Worm (Caenorhabditis elegans) whole organism, L1 larva: ENCODE results near the gene clec-52.

ENCODE experiments used
- C04F5.9 ChIP-seq: sonication (generic microtip); optimal IDR thresholded peaks from 2 replicates; lab custom pipeline; 2016; ENCODE audit warnings: missing genetic modification characterization, missing compliant biosample characterization
- C34B4.2 ChIP-seq: sonication (generic microtip); optimal IDR thresholded peaks from 2 replicates; lab custom pipeline; 2017; ENCODE audit warnings: mild to moderate bottlenecking, missing genetic modification characterization, missing compliant biosample characterization
- F16B12.6 ChIP-seq: fragments of 150-350 bp; optimal IDR thresholded peaks from 2 replicates; lab custom pipeline; 2014; ENCODE audit warnings: missing biosample characterization, missing genetic modification characterization
- Y116A8C.19 ChIP-seq: sonication (generic microtip); optimal IDR thresholded peaks from 2 replicates; lab custom pipeline; 2016; ENCODE audit warnings: missing compliant biosample characterization, missing genetic modification characterization, borderline replicate concordance
- aha-1 ChIP-seq: fragments of 150-350 bp; optimal IDR thresholded peaks from 2 replicates; lab custom pipeline; 2014; ENCODE audit warnings: missing biosample characterization, missing genetic modification characterization
- alr-1 ChIP-seq: fragments of 200-800 bp; sonication (Bioruptor generic); optimal IDR thresholded peaks from 2 replicates; lab custom pipeline; 2018; ENCODE audit warnings: borderline replicate concordance, mild to moderate bottlenecking, missing genetic modification characterization, missing compliant biosample characterization
- aly-2 ChIP-seq: fragments of 150-350 bp; optimal IDR thresholded peaks from 2 replicates; lab custom pipeline; 2014; ENCODE audit warnings: missing biosample characterization, missing genetic modification characterization
- ama-1 ChIP-seq: fragments of 150-350 bp; optimal IDR thresholded peaks from 2 replicates; lab custom pipeline; 2014
- ceh-8 ChIP-seq: fragments of 200-800 bp; sonication (Bioruptor generic); optimal IDR thresholded peaks from 2 replicates; lab custom pipeline; 2018; ENCODE audit warnings: mild to moderate bottlenecking, missing genetic modification characterization, moderate library complexity, missing compliant biosample characterization
- ceh-82 ChIP-seq, 3 experiments: fragments of 150-350 bp in 1 of 3; sonication (generic microtip) in 2 of 3; optimal IDR thresholded peaks; 2 replicates each; lab custom pipeline; 2014 to 2017; ENCODE audit warnings: missing biosample characterization in 3 of 3, missing genetic modification characterization in 3 of 3
- ceh-90 ChIP-seq: sonication (generic microtip); optimal IDR thresholded peaks from 2 replicates; lab custom pipeline; 2016; ENCODE audit warnings: missing genetic modification characterization, missing compliant biosample characterization
- dpl-1 ChIP-seq, 3 experiments: fragments of 150-350 bp in 2 of 3; sonication (generic microtip) in 1 of 3; optimal IDR thresholded peaks; 2 replicates each; lab custom pipeline; 2014 to 2017; ENCODE audit warnings: missing biosample characterization in 3 of 3, missing genetic modification characterization in 3 of 3, missing genetic modification reagents in 3 of 3
- dsc-1 ChIP-seq: sonication (generic microtip); optimal IDR thresholded peaks from 2 replicates; lab custom pipeline; 2016; ENCODE audit warnings: mild to moderate bottlenecking, missing genetic modification characterization, missing compliant biosample characterization
- efl-3 ChIP-seq: fragments of 200-800 bp; sonication (Bioruptor generic); optimal IDR thresholded peaks from 2 replicates; lab custom pipeline; 2018; ENCODE audit warnings: mild to moderate bottlenecking, missing genetic modification characterization, missing compliant biosample characterization
- egl-27 ChIP-seq, 2 experiments: fragments of 150-350 bp in 1 of 2; sonication (generic microtip); optimal IDR thresholded peaks; 3 replicates each; lab custom pipeline; 2017 to 2018; ENCODE audit warnings: missing biosample characterization in 2 of 2, missing genetic modification characterization in 2 of 2, missing genetic modification reagents in 2 of 2
- elt-2 ChIP-seq: sonication (generic microtip); optimal IDR thresholded peaks from 2 replicates; lab custom pipeline; 2016; ENCODE audit warnings: missing genetic modification characterization, mild to moderate bottlenecking, inconsistent platforms, missing compliant biosample characterization, missing genetic modification reagents
- fkh-10 ChIP-seq: sonication (generic microtip); optimal IDR thresholded peaks from 2 replicates; lab custom pipeline; 2017; ENCODE audit warnings: missing biosample characterization, missing genetic modification reagents, missing genetic modification characterization
- fkh-8 ChIP-seq: sonication (generic microtip); optimal IDR thresholded peaks from 2 replicates; lab custom pipeline; 2016; ENCODE audit warnings: mild to moderate bottlenecking, missing genetic modification characterization, missing compliant biosample characterization
- hlh-17 ChIP-seq: fragments of 200-800 bp; sonication (Bioruptor generic); optimal IDR thresholded peaks from 2 replicates; lab custom pipeline; 2018; ENCODE audit warnings: missing genetic modification characterization, mild to moderate bottlenecking, missing compliant biosample characterization, moderate library complexity, borderline replicate concordance
- jun-1 ChIP-seq: fragments of 150-350 bp; optimal IDR thresholded peaks from 2 replicates; lab custom pipeline; 2014; ENCODE audit warnings: missing biosample characterization, missing genetic modification reagents, missing genetic modification characterization
- lin-13 ChIP-seq: fragments of 150-350 bp; optimal IDR thresholded peaks from 2 replicates; lab custom pipeline; 2014; ENCODE audit warnings: missing biosample characterization, missing genetic modification reagents, missing genetic modification characterization
- lin-14 ChIP-seq: fragments of 200-800 bp; sonication (Bioruptor generic); optimal IDR thresholded peaks from 2 replicates; lab custom pipeline; 2018; ENCODE audit warnings: mild to moderate bottlenecking, missing genetic modification characterization, moderate library complexity, missing compliant biosample characterization
- lin-15B ChIP-seq: fragments of 150-350 bp; sonication (generic microtip); optimal IDR thresholded peaks from 3 replicates; lab custom pipeline; 2014; ENCODE audit warnings: missing biosample characterization, missing genetic modification characterization
- lin-35 ChIP-seq, 2 experiments: fragments of 150-350 bp; optimal IDR thresholded peaks; 2 replicates each; lab custom pipeline; 2014; ENCODE audit warnings: missing biosample characterization in 2 of 2, missing genetic modification characterization in 2 of 2, missing genetic modification reagents in 2 of 2
- lir-3 ChIP-seq: sonication (generic microtip); optimal IDR thresholded peaks from 2 replicates; lab custom pipeline; 2016; ENCODE audit warnings: mild to moderate bottlenecking, missing genetic modification characterization, moderate library complexity, missing compliant biosample characterization; ENCODE audit not compliant: poor library complexity
- mab-9 ChIP-seq: fragments of 200-800 bp; sonication (Bioruptor generic); IDR thresholded peaks from 2 replicates; pipeline ENCODE4 v1.3.6; 2022; ENCODE audit warnings: missing genetic modification reagents, missing genetic modification characterization, missing compliant biosample characterization
- mdl-1 ChIP-seq, 2 experiments: fragments of 150-350 bp; optimal IDR thresholded peaks; 2 replicates each; lab custom pipeline; 2014 to 2017; ENCODE audit warnings: missing biosample characterization in 2 of 2, missing genetic modification characterization in 2 of 2, inconsistent platforms in 1 of 2
- mep-1 ChIP-seq: fragments of 150-350 bp; optimal IDR thresholded peaks from 2 replicates; lab custom pipeline; 2014; ENCODE audit warnings: missing biosample characterization, missing genetic modification characterization
- nhr-11 ChIP-seq: fragments of 150-350 bp; optimal IDR thresholded peaks from 2 replicates; lab custom pipeline; 2014; ENCODE audit warnings: missing biosample characterization, missing genetic modification characterization
- nhr-12 ChIP-seq: sonication (generic microtip); optimal IDR thresholded peaks from 2 replicates; lab custom pipeline; 2017; ENCODE audit warnings: missing biosample characterization, missing genetic modification characterization
- nhr-19 ChIP-seq: fragments of 200-800 bp; sonication (Bioruptor generic); conservative IDR thresholded peaks from 2 replicates; pipeline ENCODE4 v1.3.6; 2022; ENCODE audit warnings: missing genetic modification characterization, missing compliant biosample characterization
- nhr-20 ChIP-seq: sonication (generic microtip); optimal IDR thresholded peaks from 2 replicates; lab custom pipeline; 2016; ENCODE audit warnings: mild to moderate bottlenecking, missing genetic modification characterization, missing compliant biosample characterization
- nhr-237 ChIP-seq: fragments of 150-350 bp; optimal IDR thresholded peaks from 2 replicates; lab custom pipeline; 2014; ENCODE audit warnings: missing biosample characterization, missing genetic modification characterization
- nhr-47 ChIP-seq: sonication (generic microtip); optimal IDR thresholded peaks from 2 replicates; lab custom pipeline; 2016; ENCODE audit warnings: mild to moderate bottlenecking, missing genetic modification characterization, moderate library complexity, missing compliant biosample characterization
- nhr-76 ChIP-seq: sonication (generic microtip); optimal IDR thresholded peaks from 2 replicates; lab custom pipeline; 2017; ENCODE audit warnings: missing biosample characterization, missing genetic modification characterization
- nhr-84 ChIP-seq: sonication (generic microtip); optimal IDR thresholded peaks from 2 replicates; lab custom pipeline; 2017; ENCODE audit warnings: missing biosample characterization, missing genetic modification characterization
- nhr-85 ChIP-seq: sonication (generic microtip); peaks from one replicate; lab custom pipeline; 2016; ENCODE audit warnings: missing genetic modification characterization, inconsistent platforms, missing compliant biosample characterization
- nhr-90 ChIP-seq: sonication (generic microtip); optimal IDR thresholded peaks from 2 replicates; lab custom pipeline; 2016; ENCODE audit warnings: mild to moderate bottlenecking, missing genetic modification characterization, missing compliant biosample characterization; ENCODE audit not compliant: poor library complexity
- pag-3 ChIP-seq: sonication (generic microtip); optimal IDR thresholded peaks from 2 replicates; lab custom pipeline; 2017; ENCODE audit warnings: missing genetic modification characterization, mild to moderate bottlenecking, missing compliant biosample characterization, antibody characterized with exemption, borderline replicate concordance; ENCODE audit not compliant: insufficient read depth
- pax-3 ChIP-seq: fragments of 200-800 bp; sonication (Bioruptor generic); optimal IDR thresholded peaks from 2 replicates; lab custom pipeline; 2018; ENCODE audit warnings: mild to moderate bottlenecking, missing genetic modification characterization, moderate library complexity, missing compliant biosample characterization
- pqm-1 ChIP-seq: sonication (generic microtip); optimal IDR thresholded peaks from 3 replicates; lab custom pipeline; 2017; ENCODE audit warnings: missing biosample characterization, missing genetic modification characterization
- rnt-1 ChIP-seq: sonication (generic microtip); optimal IDR thresholded peaks from 2 replicates; lab custom pipeline; 2016; ENCODE audit warnings: mild to moderate bottlenecking, missing genetic modification characterization, moderate library complexity, missing compliant biosample characterization
- skn-1 ChIP-seq: fragments of 150-350 bp; optimal IDR thresholded peaks from 2 replicates; lab custom pipeline; 2014; ENCODE audit warnings: missing biosample characterization, missing genetic modification characterization
- snpc-4 ChIP-seq: fragments of 150-350 bp; optimal IDR thresholded peaks from 2 replicates; lab custom pipeline; 2014; ENCODE audit warnings: missing biosample characterization, missing genetic modification characterization
- snu-23 ChIP-seq: sonication (generic microtip); optimal IDR thresholded peaks from 2 replicates; lab custom pipeline; 2016; ENCODE audit warnings: missing genetic modification characterization, missing compliant biosample characterization
- sup-37 ChIP-seq: fragments of 200-800 bp; sonication (Bioruptor generic); optimal IDR thresholded peaks from 2 replicates; lab custom pipeline; 2018; ENCODE audit warnings: mild to moderate bottlenecking, missing genetic modification characterization, missing compliant biosample characterization
- tbx-2 ChIP-seq: sonication (generic microtip); optimal IDR thresholded peaks from 2 replicates; lab custom pipeline; 2016; ENCODE audit warnings: missing genetic modification characterization, missing compliant biosample characterization
- tlp-1 ChIP-seq: fragments of 150-350 bp; optimal IDR thresholded peaks from 2 replicates; lab custom pipeline; 2014; ENCODE audit warnings: missing biosample characterization, missing genetic modification characterization
- unc-30 ChIP-seq: sonication (generic microtip); optimal IDR thresholded peaks from 2 replicates; lab custom pipeline; 2017; ENCODE audit warnings: missing biosample characterization, missing genetic modification characterization
- vab-15 ChIP-seq: sonication (generic microtip); optimal IDR thresholded peaks from 2 replicates; lab custom pipeline; 2017; ENCODE audit warnings: missing genotype, mild to moderate bottlenecking, missing genetic modification characterization, missing compliant biosample characterization
- xbp-1 ChIP-seq: sonication (generic microtip); optimal IDR thresholded peaks from 2 replicates; lab custom pipeline; 2016; ENCODE audit warnings: missing genetic modification characterization, missing compliant biosample characterization
- zag-1 ChIP-seq: fragments of 150-350 bp; optimal IDR thresholded peaks from 2 replicates; lab custom pipeline; 2014; ENCODE audit warnings: missing biosample characterization, missing genetic modification characterization
- zip-4 ChIP-seq: fragments of 200-800 bp; sonication (Bioruptor generic); optimal IDR thresholded peaks from 2 replicates; lab custom pipeline; 2018; ENCODE audit warnings: mild to moderate bottlenecking, missing genetic modification characterization, moderate library complexity, missing compliant biosample characterization

The clec-52 gene

ce11 chrIV:8146283-8146682, 22.3 kb downstream of the clec-52 start:
- TF ChIP-seq lin-35 (GFP tag; optimal IDR thresholded peaks at IDR 0.05; lab: Kevin White, UChicago) = peak in 1 of 2 experiments; percentile 74
- peak in 1 of 3 experiments; percentile 29 for TF ChIP-seq dpl-1 (GFP tag; optimal IDR thresholded peaks at IDR 0.05; lab: Kevin White, UChicago)
- no peak for TF ChIP-seq C34B4.2
- no peak for TF ChIP-seq C04F5.9 (tag; lab: Kevin White, UChicago)
- TF ChIP-seq mdl-1 (tag; optimal IDR thresholded peaks at IDR 0.05; lab: Kevin White, UChicago) = peak in 1 of 2 experiments; percentile 71
- TF ChIP-seq nhr-84 (tag; lab: Kevin White, UChicago) = no peak
- no peak for TF ChIP-seq nhr-12 (tag; lab: Kevin White, UChicago)
- peak; percentile 28 for TF ChIP-seq elt-2
- peak; percentile 17; the same call in 1 of the 2 replicates for TF ChIP-seq nhr-19 (GFP tag; lab: Robert Waterston, UW)
- TF ChIP-seq nhr-47 (tag; lab: Kevin White, UChicago) = peak; percentile 23
- no peak for TF ChIP-seq sup-37 (GFP tag; lab: Kevin White, UChicago)
- TF ChIP-seq ceh-90 (tag; lab: Kevin White, UChicago) = no peak
- TF ChIP-seq pag-3 (tag; lab: Kevin White, UChicago) = no peak
- no peak for TF ChIP-seq rnt-1 (tag; lab: Kevin White, UChicago)
- no peak for TF ChIP-seq zag-1 (tag; lab: Kevin White, UChicago)
- TF ChIP-seq nhr-90 (tag; lab: Kevin White, UChicago) = peak; percentile 51
- no peak for TF ChIP-seq alr-1 (tag; lab: Kevin White, UChicago)
- TF ChIP-seq Y116A8C.19 (tag; lab: Kevin White, UChicago) = no peak
- TF ChIP-seq dsc-1 (tag; lab: Kevin White, UChicago) = no peak
- no peak for TF ChIP-seq nhr-11 (tag; lab: Kevin White, UChicago)
- TF ChIP-seq unc-30 (tag; lab: Kevin White, UChicago) = no peak
- no peak for TF ChIP-seq jun-1 (tag; lab: Kevin White, UChicago)
- TF ChIP-seq ama-1 (lab: Kevin White, UChicago) = no peak
- TF ChIP-seq aly-2 (tag; lab: Kevin White, UChicago) = no peak
- TF ChIP-seq F16B12.6 = no peak
- TF ChIP-seq zip-4 (GFP tag; lab: Kevin White, UChicago) = no peak
- no peak for TF ChIP-seq ceh-82 (tag; optimal IDR thresholded peaks at IDR 0.05; lab: Kevin White, UChicago)
- no peak for TF ChIP-seq lin-13 (GFP tag; lab: Kevin White, UChicago)
- no peak for TF ChIP-seq nhr-76 (tag; lab: Kevin White, UChicago)
- peak; percentile 34 for TF ChIP-seq mep-1 (tag; lab: Kevin White, UChicago)
- TF ChIP-seq nhr-20 (tag; lab: Kevin White, UChicago) = peak; percentile 75
- TF ChIP-seq skn-1 (tag; lab: Kevin White, UChicago) = peak; percentile 40
- no peak for TF ChIP-seq lin-15B (tag; lab: Kevin White, UChicago)
- TF ChIP-seq xbp-1 (tag; lab: Kevin White, UChicago) = no peak
- no peak for TF ChIP-seq ceh-8
- peak; percentile 76 for TF ChIP-seq snu-23 (GFP tag; lab: Kevin White, UChicago)
- TF ChIP-seq fkh-8 = no peak
- TF ChIP-seq aha-1 (tag; lab: Kevin White, UChicago) = no peak
- no peak for TF ChIP-seq tbx-2 (tag; lab: Kevin White, UChicago)
- peak; percentile 17 for TF ChIP-seq lir-3 (tag; lab: Kevin White, UChicago)
- no peak for TF ChIP-seq fkh-10
- no peak for TF ChIP-seq hlh-17 (GFP tag; lab: Kevin White, UChicago)
- TF ChIP-seq lin-14 = peak; percentile 86
- peak; percentile 94 for TF ChIP-seq nhr-85 (tag; lab: Kevin White, UChicago)
- no peak for TF ChIP-seq egl-27 (tag; optimal IDR thresholded peaks at IDR 0.05; lab: Kevin White, UChicago)
- no peak for TF ChIP-seq snpc-4 (tag; lab: Kevin White, UChicago)
- no peak for TF ChIP-seq vab-15
- TF ChIP-seq tlp-1 (tag; lab: Kevin White, UChicago) = no peak
- no peak for TF ChIP-seq pax-3 (tag; lab: Kevin White, UChicago)
- no peak for TF ChIP-seq efl-3 (GFP tag; lab: Kevin White, UChicago)
- TF ChIP-seq mab-9 = no peak
- TF ChIP-seq pqm-1 (tag; lab: Kevin White, UChicago) = no peak
- TF ChIP-seq nhr-237 (tag; lab: Kevin White, UChicago) = no peak
